Fruit fly (Drosophila melanogaster): Measurements from ENCODE around the gene ush.

The ush gene

dm6 chr2L:499939-500338, 23.9 kb downstream of the ush start:
- TF ChIP-seq vri (GFP tag; optimal IDR thresholded peaks at IDR 0.05) = no peak
- TF ChIP-seq CG3919 (GFP tag; optimal IDR thresholded peaks at IDR 0.05) = no peak
- no peak for TF ChIP-seq Ets96B (tag; optimal IDR thresholded peaks at IDR 0.05)
- TF ChIP-seq CG11294 (GFP tag; IDR thresholded peaks at IDR 0.05) = no peak
- peak; percentile 61 for TF ChIP-seq svp (GFP tag)
- no peak for TF ChIP-seq dac (GFP tag; optimal IDR thresholded peaks at IDR 0.05)
- no peak for TF ChIP-seq CG1621 (tag; optimal IDR thresholded peaks at IDR 0.05)
- peak in 1 of 2 experiments; percentile 85 for TF ChIP-seq ss (GFP tag; optimal IDR thresholded peaks at IDR 0.05)
- no peak for TF ChIP-seq CG11762 (GFP tag; optimal IDR thresholded peaks at IDR 0.05; ENCODE audit: insufficient read depth)
- no peak for TF ChIP-seq net (GFP tag; optimal IDR thresholded peaks at IDR 0.05)
- no peak for TF ChIP-seq Met (GFP tag; optimal IDR thresholded peaks at IDR 0.05)
- no peak for TF ChIP-seq CG9139 (GFP tag; optimal IDR thresholded peaks at IDR 0.05)
- no peak for TF ChIP-seq Hr38 (GFP tag; optimal IDR thresholded peaks at IDR 0.05)
- TF ChIP-seq CG34406 (GFP tag; optimal IDR thresholded peaks at IDR 0.05) = no peak
- TF ChIP-seq CG15336 (GFP tag; IDR thresholded peaks at IDR 0.05) = no peak
- TF ChIP-seq Lpt (GFP tag; optimal IDR thresholded peaks at IDR 0.05) = no peak
- peak; percentile 44 for TF ChIP-seq Eip78C (GFP tag)
- TF ChIP-seq topi (GFP tag; optimal IDR thresholded peaks at IDR 0.05) = no peak
- no peak for TF ChIP-seq Ets21C (GFP tag; optimal IDR thresholded peaks at IDR 0.05)
- TF ChIP-seq Blimp-1 (GFP tag; optimal IDR thresholded peaks at IDR 0.05) = no peak
- TF ChIP-seq Sox14 (GFP tag; optimal IDR thresholded peaks at IDR 0.05) = no peak
- TF ChIP-seq CG6854 (GFP tag; optimal IDR thresholded peaks at IDR 0.05) = peak; percentile 31
- 0 out of 3 replicates have a peak, but pooled peaks have one; percentile 10 for TF ChIP-seq eg (GFP tag; IDR thresholded peaks at IDR 0.05)
- TF ChIP-seq acj6 (GFP tag; optimal IDR thresholded peaks at IDR 0.05) = no peak
- TF ChIP-seq CG3032 (tag; optimal IDR thresholded peaks at IDR 0.05) = no peak
- no peak for TF ChIP-seq dsx (GFP tag; optimal IDR thresholded peaks at IDR 0.05; ENCODE audit: poor library complexity, severe bottlenecking)
- TF ChIP-seq CG6163 (GFP tag; IDR thresholded peaks at IDR 0.05) = 0 out of 3 replicates have a peak, but pooled peaks have one; percentile 20
- TF ChIP-seq fd59A (GFP tag; optimal IDR thresholded peaks at IDR 0.05) = no peak
- no peak for TF ChIP-seq CG8632 (GFP tag; optimal IDR thresholded peaks at IDR 0.05)
- TF ChIP-seq Hr39 (GFP tag; optimal IDR thresholded peaks at IDR 0.05) = no peak
- no peak for TF ChIP-seq CG8119 (GFP tag; IDR thresholded peaks at IDR 0.05)
- TF ChIP-seq CG16779 (tag; optimal IDR thresholded peaks at IDR 0.05) = no peak
- no peak for TF ChIP-seq lz (GFP tag; optimal IDR thresholded peaks at IDR 0.05)

- TF ChIP-seq svp (GFP tag) (peak; percentile 86), CG6276 (GFP tag; optimal IDR thresholded peaks at IDR 0.05) (no peak), CG9139 (GFP tag; optimal IDR thresholded peaks at IDR 0.05) (no peak), CG7368 (GFP tag; optimal IDR thresholded peaks at IDR 0.05) (no peak)
Measured at dm6 chr2L:501622-502021, 25.6 kb downstream of the ush start.

- TF ChIP-seq Eip78C (GFP tag) (no peak), svp (GFP tag) (peak; percentile 1), CG4318 (GFP tag; optimal IDR thresholded peaks at IDR 0.05) (no peak), fkh (GFP tag; optimal IDR thresholded peaks at IDR 0.05) (no peak), dac (GFP tag; optimal IDR thresholded peaks at IDR 0.05) (no peak), fd59A (GFP tag; optimal IDR thresholded peaks at IDR 0.05) (no peak), CG11294 (GFP tag; IDR thresholded peaks at IDR 0.05) (no peak)
Measured at dm6 chr2L:505009-505408, 29.0 kb downstream of the ush start.

- TF ChIP-seq eg (GFP tag; IDR thresholded peaks at IDR 0.05) (no peak), CG4318 (GFP tag; optimal IDR thresholded peaks at IDR 0.05) (no peak), svp (GFP tag) (peak; percentile 45), Eip78C (GFP tag) (no peak), ss (GFP tag; optimal IDR thresholded peaks at IDR 0.05) (no peak)
Measured at dm6 chr2L:506443-506842, 30.4 kb downstream of the ush start.
